Fruit fly (Drosophila melanogaster) whole organism, embryonic: ENCODE measurements around the gene Muc91C.

Source experiments
- Atf-2 ChIP-seq: fragments of 200-800 bp; sonication (Bioruptor generic); optimal IDR thresholded peaks from 2 replicates; lab custom pipeline; 2016; ENCODE audit warnings: missing biosample characterization, missing genetic modification characterization
- Awh ChIP-seq: fragments of 200-800 bp; sonication (Bioruptor generic); IDR thresholded peaks from 2 replicates; pipeline ENCODE4, ENCODE4 v1.3.6; 2022; ENCODE audit warnings: missing biosample characterization, missing genetic modification characterization
- BEAF-32 ChIP-seq: fragments of 200-800 bp; sonication (Bioruptor generic); optimal IDR thresholded peaks from 3 replicates; lab custom pipeline; 2017; ENCODE audit warnings: missing biosample characterization, missing genetic modification characterization, mild to moderate bottlenecking, moderate library complexity, missing genetic modification reagents
- BtbVII ChIP-seq: fragments of 200-800 bp; sonication (Bioruptor generic); optimal IDR thresholded peaks from 3 replicates; lab custom pipeline; 2017; ENCODE audit warnings: missing biosample characterization, mild to moderate bottlenecking, missing genetic modification characterization
- CG11093 ChIP-seq: fragments of 200-800 bp; sonication (Bioruptor generic); IDR thresholded peaks from 3 replicates; pipeline ENCODE4 v1.3.6; 2022; ENCODE audit warnings: missing biosample characterization, missing genetic modification characterization
- CG13775 ChIP-seq: fragments of 200-800 bp; sonication (Bioruptor generic); optimal IDR thresholded peaks from 3 replicates; lab custom pipeline; 2017; ENCODE audit warnings: missing biosample characterization, mild to moderate bottlenecking, missing genetic modification characterization
- CG14710 ChIP-seq: fragments of 200-800 bp; sonication (Bioruptor generic); optimal IDR thresholded peaks from 3 replicates; lab custom pipeline; 2019; ENCODE audit warnings: missing biosample characterization, mild to moderate bottlenecking, missing genetic modification characterization, moderate library complexity
- CG15073 ChIP-seq: fragments of 200-800 bp; sonication (Bioruptor generic); optimal IDR thresholded peaks from 2 replicates; lab custom pipeline; 2016; ENCODE audit warnings: missing biosample characterization, missing genetic modification characterization
- CG17361 ChIP-seq: fragments of 200-800 bp; sonication (Bioruptor generic); IDR thresholded peaks from 3 replicates; pipeline ENCODE4 v1.3.6; 2022; ENCODE audit warnings: missing biosample characterization, missing genetic modification characterization
- CG17612 ChIP-seq: fragments of 200-800 bp; sonication (Bioruptor generic); IDR thresholded peaks from 2 replicates; pipeline ENCODE4 v1.3.6; 2022; ENCODE audit warnings: missing biosample characterization, missing genetic modification characterization
- CG18476 ChIP-seq: fragments of 200-800 bp; sonication (Bioruptor generic); optimal IDR thresholded peaks from 2 replicates; lab custom pipeline; 2016; ENCODE audit warnings: missing biosample characterization, mild to moderate bottlenecking, missing genetic modification characterization
- CG2116 ChIP-seq: fragments of 200-800 bp; sonication (Bioruptor generic); optimal IDR thresholded peaks from 3 replicates; lab custom pipeline; 2018; ENCODE audit warnings: missing biosample characterization, mild to moderate bottlenecking, missing genetic modification characterization
- CG2199 ChIP-seq: fragments of 200-800 bp; sonication (Bioruptor generic); IDR thresholded peaks from 3 replicates; pipeline ENCODE4 v1.3.6; 2022; ENCODE audit warnings: missing biosample characterization, missing genetic modification characterization
- CG2202 ChIP-seq: fragments of 200-800 bp; sonication (Bioruptor generic); optimal IDR thresholded peaks from 2 replicates; lab custom pipeline; 2018; ENCODE audit warnings: missing biosample characterization, mild to moderate bottlenecking, missing genetic modification characterization
- CG31224 ChIP-seq: fragments of 200-800 bp; sonication (Bioruptor generic); IDR thresholded peaks from 2 replicates; pipeline ENCODE4 v1.3.6; 2022; ENCODE audit warnings: missing biosample characterization, missing genetic modification characterization
- CG3838 ChIP-seq: fragments of 200-800 bp; sonication (Bioruptor generic); optimal IDR thresholded peaks from 3 replicates; lab custom pipeline; 2016; ENCODE audit warnings: missing biosample characterization, missing genetic modification characterization
- CG9437 ChIP-seq: fragments of 200-800 bp; sonication (Bioruptor generic); optimal IDR thresholded peaks from 2 replicates; lab custom pipeline; 2018; ENCODE audit warnings: missing biosample characterization, mild to moderate bottlenecking, missing genetic modification characterization
- Dbx ChIP-seq: fragments of 200-800 bp; sonication (Bioruptor generic); IDR thresholded peaks from 3 replicates; pipeline ENCODE4 v1.3.6; 2022; ENCODE audit warnings: missing biosample characterization, missing genetic modification characterization
- Dek ChIP-seq: fragments of 200-800 bp; sonication (Bioruptor generic); optimal IDR thresholded peaks from 3 replicates; lab custom pipeline; 2019; ENCODE audit warnings: missing biosample characterization, mild to moderate bottlenecking, missing genetic modification characterization, moderate library complexity
- Dip3 ChIP-seq: fragments of 200-800 bp; sonication (Bioruptor generic); optimal IDR thresholded peaks from 3 replicates; lab custom pipeline; 2016; ENCODE audit warnings: missing biosample characterization, missing genetic modification characterization
- Ets65A ChIP-seq: fragments of 200-800 bp; sonication (Bioruptor generic); peaks from one replicate; lab custom pipeline; 2016; ENCODE audit warnings: missing biosample characterization, missing genetic modification characterization
- Lhr ChIP-seq: fragments of 200-800 bp; sonication (Bioruptor generic); optimal IDR thresholded peaks from 3 replicates; lab custom pipeline; 2017; ENCODE audit warnings: mild to moderate bottlenecking, missing biosample characterization, missing genetic modification reagents, missing genetic modification characterization
- Lim3 ChIP-seq: fragments of 200-800 bp; sonication (Bioruptor generic); IDR thresholded peaks from 2 replicates; pipeline ENCODE4 v1.3.6; 2022; ENCODE audit warnings: missing biosample characterization, missing genetic modification characterization
- Opbp ChIP-seq: fragments of 200-800 bp; sonication (Bioruptor generic); IDR thresholded peaks from 3 replicates; pipeline ENCODE4 v1.3.6; 2022; ENCODE audit warnings: missing biosample characterization, missing genetic modification characterization; ENCODE audit not compliant: partially characterized antibody
- Sin3A ChIP-seq: fragments of >200 bp; optimal IDR thresholded peaks from 2 replicates; lab custom pipeline; 2018
- Trl ChIP-seq, 3 experiments: fragments of >200 bp in 2 of 3; fragments of 200-800 bp in 1 of 3; sonication (Bioruptor generic) in 1 of 3; optimal IDR thresholded peaks; 2 replicates in 1 of 3; 3 replicates in 2 of 3; lab custom pipeline; 2016 to 2017; ENCODE audit warnings: missing biosample characterization in 1 of 3, missing genetic modification characterization in 1 of 3
- Xbp1 ChIP-seq: fragments of 200-800 bp; sonication (Bioruptor generic); optimal IDR thresholded peaks from 3 replicates; lab custom pipeline; 2016; ENCODE audit warnings: missing biosample characterization, mild to moderate bottlenecking, missing genetic modification characterization
- ab ChIP-seq: fragments of 200-800 bp; sonication (Bioruptor generic); optimal IDR thresholded peaks from 2 replicates; lab custom pipeline; 2016; ENCODE audit warnings: missing biosample characterization, missing genetic modification characterization
- al ChIP-seq: fragments of 200-800 bp; sonication (Bioruptor generic); IDR thresholded peaks from 2 replicates; pipeline ENCODE4 v1.3.6; 2022; ENCODE audit warnings: missing biosample characterization, missing genetic modification characterization
- bcd ChIP-seq: fragments of 200-800 bp; sonication (Bioruptor generic); optimal IDR thresholded peaks from 2 replicates; lab custom pipeline; 2017; ENCODE audit warnings: missing biosample characterization, mild to moderate bottlenecking, missing genetic modification characterization
- bowl ChIP-seq: fragments of 200-800 bp; sonication (Bioruptor generic); IDR thresholded peaks from 2 replicates; pipeline ENCODE4 v1.3.6; 2022; ENCODE audit warnings: missing biosample characterization, missing genetic modification characterization
- br ChIP-seq: fragments of >200 bp; optimal IDR thresholded peaks from 2 replicates; lab custom pipeline; 2017
- bsh ChIP-seq, 2 experiments: fragments of 200-800 bp; sonication (Bioruptor generic); optimal IDR thresholded peaks; 2 replicates each; lab custom pipeline; 2017 to 2018; ENCODE audit warnings: mild to moderate bottlenecking in 2 of 2, missing biosample characterization in 2 of 2, missing genetic modification characterization in 2 of 2, moderate library complexity in 1 of 2
- cg ChIP-seq: fragments of 200-800 bp; sonication (Bioruptor generic); optimal IDR thresholded peaks from 3 replicates; lab custom pipeline; 2019; ENCODE audit warnings: missing biosample characterization, mild to moderate bottlenecking, missing genetic modification characterization, moderate library complexity
- crc ChIP-seq: fragments of 200-800 bp; sonication (Bioruptor generic); optimal IDR thresholded peaks from 2 replicates; lab custom pipeline; 2016; ENCODE audit warnings: missing biosample characterization, missing genetic modification characterization
- crp ChIP-seq, 2 experiments: fragments of 200-800 bp; sonication (Bioruptor generic); optimal IDR thresholded peaks; 2 replicates in 1 of 2; 3 replicates in 1 of 2; lab custom pipeline; 2017; ENCODE audit warnings: missing biosample characterization in 2 of 2, missing genetic modification characterization in 2 of 2, mild to moderate bottlenecking in 1 of 2, moderate library complexity in 1 of 2
- danr ChIP-seq: fragments of 200-800 bp; sonication (Bioruptor generic); IDR thresholded peaks from 2 replicates; pipeline ENCODE4 v1.3.6; 2022; ENCODE audit warnings: missing biosample characterization, missing genetic modification characterization
- en ChIP-seq: fragments of 200-800 bp; sonication (Bioruptor generic); optimal IDR thresholded peaks from 2 replicates; lab custom pipeline; 2016; ENCODE audit warnings: missing biosample characterization, missing genetic modification characterization
- fd64A ChIP-seq: fragments of 200-800 bp; sonication (Bioruptor generic); optimal IDR thresholded peaks from 3 replicates; lab custom pipeline; 2018; ENCODE audit warnings: missing biosample characterization, mild to moderate bottlenecking, missing genetic modification characterization
- jing ChIP-seq: fragments of 200-800 bp; sonication (Bioruptor generic); optimal IDR thresholded peaks from 2 replicates; lab custom pipeline; 2018; ENCODE audit warnings: missing biosample characterization, mild to moderate bottlenecking, missing genetic modification characterization
- kah ChIP-seq: fragments of 200-800 bp; sonication (Bioruptor generic); optimal IDR thresholded peaks from 2 replicates; lab custom pipeline; 2018; ENCODE audit warnings: missing biosample characterization, mild to moderate bottlenecking, missing genetic modification characterization
- kay ChIP-seq: fragments of 200-800 bp; sonication (Bioruptor generic); optimal IDR thresholded peaks from 2 replicates; lab custom pipeline; 2016; ENCODE audit warnings: missing biosample characterization, missing genetic modification characterization
- maf-S ChIP-seq: fragments of 200-800 bp; sonication (Bioruptor generic); optimal IDR thresholded peaks from 2 replicates; lab custom pipeline; 2016; ENCODE audit warnings: missing biosample characterization, missing genetic modification characterization
- nerfin-1 ChIP-seq: fragments of 200-800 bp; sonication (Bioruptor generic); optimal IDR thresholded peaks from 3 replicates; lab custom pipeline; 2019; ENCODE audit warnings: missing biosample characterization, mild to moderate bottlenecking, missing genetic modification characterization, moderate library complexity
- sd ChIP-seq: fragments of 200-800 bp; sonication (Bioruptor generic); optimal IDR thresholded peaks from 3 replicates; lab custom pipeline; 2018; ENCODE audit warnings: missing biosample characterization, mild to moderate bottlenecking, missing genetic modification characterization, moderate library complexity
- sens ChIP-seq: fragments of 200-800 bp; sonication (Bioruptor generic); peaks from one replicate; lab custom pipeline; 2016; ENCODE audit warnings: missing biosample characterization, missing genetic modification characterization
- seq ChIP-seq: fragments of 200-800 bp; sonication (Bioruptor generic); IDR thresholded peaks from 2 replicates; pipeline ENCODE4 v1.3.6; 2022; ENCODE audit warnings: missing biosample characterization, missing genetic modification characterization
- sna ChIP-seq: fragments of 200-800 bp; sonication (Bioruptor generic); IDR thresholded peaks from 2 replicates; pipeline ENCODE4 v1.3.6; 2022; ENCODE audit warnings: missing biosample characterization, missing genetic modification characterization; ENCODE audit not compliant: partially characterized antibody
- so ChIP-seq: fragments of 200-800 bp; sonication (Bioruptor generic); IDR thresholded peaks from 3 replicates; pipeline ENCODE4 v1.3.6; 2022; ENCODE audit warnings: missing biosample characterization, missing genetic modification characterization
- stwl ChIP-seq: fragments of 200-800 bp; sonication (Bioruptor generic); optimal IDR thresholded peaks from 3 replicates; lab custom pipeline; 2018; ENCODE audit warnings: missing biosample characterization, mild to moderate bottlenecking, missing genetic modification characterization, moderate library complexity
- tup ChIP-seq: fragments of 200-800 bp; sonication (Bioruptor generic); optimal IDR thresholded peaks from 2 replicates; lab custom pipeline; 2016; ENCODE audit warnings: missing biosample characterization, mild to moderate bottlenecking, missing genetic modification characterization, moderate library complexity
- zen ChIP-seq: fragments of 200-800 bp; sonication (Bioruptor generic); optimal IDR thresholded peaks from 3 replicates; lab custom pipeline; 2018; ENCODE audit warnings: missing biosample characterization, mild to moderate bottlenecking, missing genetic modification characterization, moderate library complexity

Muc91C gene

dm6 chr3R:18677500-18677940, 15.0 kb downstream of the Muc91C start, which contains the start of the genes dind and CG7706 (continued):
- TF ChIP-seq crp (GFP tag; optimal IDR thresholded peaks at IDR 0.05; lab: Kevin White, UChicago) (peak; percentile 32 to 89), fd64A (no peak), br (lab: Kevin White, UChicago) (no peak), danr (GFP tag; lab: Robert Waterston, UW) (no peak), Dek (no peak), Trl (optimal IDR thresholded peaks at IDR 0.05; lab: Kevin White, UChicago) (no peak), Trl (GFP tag; optimal IDR thresholded peaks at IDR 0.05; lab: Kevin White, UChicago) (no peak), cg (GFP tag; lab: Kevin White, UChicago) (no peak), kah (GFP tag; lab: Kevin White, UChicago) (no peak), kay (no peak), CG17361 (no peak), CG18476 (GFP tag; lab: Kevin White, UChicago) (no peak), CG2116 (peak; percentile 54), so (no peak), bcd (GFP tag; lab: Kevin White, UChicago) (no peak), Dbx (GFP tag; lab: Robert Waterston, UW) (no peak), sens (GFP tag; lab: Kevin White, UChicago) (peak; percentile 78), en (GFP tag; lab: Kevin White, UChicago) (no peak), bsh (GFP tag; optimal IDR thresholded peaks at IDR 0.05; lab: Kevin White, UChicago) (no peak), tup (GFP tag; lab: Kevin White, UChicago) (no peak), Ets65A (GFP tag; lab: Kevin White, UChicago) (no peak), CG2199 (GFP tag; lab: Robert Waterston, UW) (no peak), Atf-2 (GFP tag; lab: Kevin White, UChicago) (no peak), crc (GFP tag; lab: Kevin White, UChicago) (no peak), CG3838 (GFP tag; lab: Kevin White, UChicago) (no peak), maf-S (GFP tag; lab: Kevin White, UChicago) (no peak), Dip3 (GFP tag; lab: Kevin White, UChicago) (peak; percentile 0), sna (GFP tag; lab: Robert Waterston, UW) (no peak), jing (GFP tag; lab: Kevin White, UChicago) (no peak), BtbVII (no peak), CG14710 (tag; lab: Kevin White, UChicago) (no peak), Lim3 (GFP tag; lab: Robert Waterston, UW) (no peak), Opbp (no peak), CG2202 (no peak), sd (peak; percentile 93), Lhr (no peak), seq (GFP tag; lab: Robert Waterston, UW) (no peak), CG11093 (GFP tag; lab: Robert Waterston, UW) (no peak), CG9437 (GFP tag; lab: Kevin White, UChicago) (peak; percentile 7), nerfin-1 (tag; lab: Kevin White, UChicago) (peak; percentile 99), BEAF-32 (GFP tag; lab: Kevin White, UChicago) (peak; percentile 27), Sin3A (peak; percentile 39), CG15073 (no peak), CG17612 (GFP tag; lab: Robert Waterston, UW) (no peak), bowl (GFP tag; lab: Robert Waterston, UW) (no peak), CG31224 (no peak), zen (tag; lab: Kevin White, UChicago) (no peak), Xbp1 (GFP tag; lab: Kevin White, UChicago) (peak; percentile 27), CG13775 (GFP tag; lab: Kevin White, UChicago) (peak; percentile 15), Awh (GFP tag; lab: Robert Waterston, UW) (no peak), al (GFP tag; lab: Robert Waterston, UW) (no peak), ab (no peak), stwl (tag; lab: Kevin White, UChicago) (peak; percentile 73)
